Worm (Caenorhabditis elegans): ENCODE results near the gene T22D1.5.

The T22D1.5 gene

ce11 chrIV:6903575-6903974 lies at the start of gene T22D1.5:
TSS of gene T22D1.5 (plus strand) at chrIV:6903950.
- TF ChIP-seq lin-40 (tag; optimal IDR thresholded peaks at IDR 0.05) = no peak
- TF ChIP-seq C17E4.6 (GFP tag; IDR thresholded peaks at IDR 0.05) = 0 out of 2 replicates have a peak, but pooled peaks have one; percentile 39
- no peak for TF ChIP-seq aptf-2 (GFP tag; conservative IDR thresholded peaks at IDR 0.05)
- no peak for TF ChIP-seq F57C9.4 (tag; optimal IDR thresholded peaks at IDR 0.05)
- no peak for TF ChIP-seq F39B2.1 (GFP tag; IDR thresholded peaks at IDR 0.05)
- no peak for TF ChIP-seq cebp-1 (GFP tag; IDR thresholded peaks at IDR 0.05)
- no peak for TF ChIP-seq cebp-1 (tag; optimal IDR thresholded peaks at IDR 0.05)
- TF ChIP-seq F33H1.4 (GFP tag; IDR thresholded peaks at IDR 0.05) = peak; percentile 93
- peak; percentile 86 for TF ChIP-seq D2030.7 (GFP tag; IDR thresholded peaks at IDR 0.05)
- peak; percentile 92 for TF ChIP-seq xnd-1 (tag; optimal IDR thresholded peaks at IDR 0.05)
- TF ChIP-seq madf-10 (tag; optimal IDR thresholded peaks at IDR 0.05) = no peak
- no peak for TF ChIP-seq B0336.3 (GFP tag; IDR thresholded peaks at IDR 0.05)
- TF ChIP-seq hrde-1 (tag; optimal IDR thresholded peaks at IDR 0.05; ENCODE audit: borderline replicate concordance) = no peak
- peak in 1 of 3 experiments; percentile 18 for TF ChIP-seq lin-35 (GFP tag; optimal IDR thresholded peaks at IDR 0.05)
- TF ChIP-seq him-1 (tag; optimal IDR thresholded peaks at IDR 0.05) = peak; percentile 11
- no peak for TF ChIP-seq ekl-4 (GFP tag; IDR thresholded peaks at IDR 0.05)
- no peak for TF ChIP-seq let-526 (GFP tag; IDR thresholded peaks at IDR 0.05)
- peak; percentile 82 for TF ChIP-seq snpc-3.4 (tag; optimal IDR thresholded peaks at IDR 0.05)
- TF ChIP-seq snpc-4 (GFP tag; optimal IDR thresholded peaks at IDR 0.05) = peak; percentile 61
- TF ChIP-seq snpc-4 (tag; optimal IDR thresholded peaks at IDR 0.05) = peak in 3 of 4 experiments; percentile 70 to 83 (median 77)
- TF ChIP-seq madf-6 (GFP tag; IDR thresholded peaks at IDR 0.05) = peak; percentile 97
- TF ChIP-seq F49E8.2 (tag; optimal IDR thresholded peaks at IDR 0.05; ENCODE audit: insufficient read depth) = peak; percentile 9
- TF ChIP-seq somi-1 (GFP tag; optimal IDR thresholded peaks at IDR 0.05) = no peak
- TF ChIP-seq lin-26 (GFP tag; IDR thresholded peaks at IDR 0.05) = no peak
- no peak for TF ChIP-seq K12H6.12 (tag; optimal IDR thresholded peaks at IDR 0.05)
- TF ChIP-seq ZK185.1 (tag; optimal IDR thresholded peaks at IDR 0.05; ENCODE audit: poor library complexity, severe bottlenecking) = no peak
- TF ChIP-seq snpc-1.1 (tag; optimal IDR thresholded peaks at IDR 0.05; ENCODE audit: insufficient read depth) = peak; percentile 50
- no peak for TF ChIP-seq B0019.2 (GFP tag; conservative IDR thresholded peaks at IDR 0.05)
- no peak for TF ChIP-seq pbrm-1 (GFP tag; IDR thresholded peaks at IDR 0.05)
- peak; percentile 57 for TF ChIP-seq dpl-1 (GFP tag; optimal IDR thresholded peaks at IDR 0.05)
- no peak for TF ChIP-seq hlh-12 (tag; optimal IDR thresholded peaks at IDR 0.05)
- no peak for TF ChIP-seq tbx-9 (tag; optimal IDR thresholded peaks at IDR 0.05; ENCODE audit: borderline replicate concordance)
- TF ChIP-seq hsf-1 (GFP tag; IDR thresholded peaks at IDR 0.05) = no peak
- TF ChIP-seq Y56A3A.18 (GFP tag; IDR thresholded peaks at IDR 0.05) = no peak
- TF ChIP-seq snpc-1.3 (tag; optimal IDR thresholded peaks at IDR 0.05; ENCODE audit: insufficient read depth) = no peak
- no peak for TF ChIP-seq athp-1 (tag; optimal IDR thresholded peaks at IDR 0.05)
- no peak for TF ChIP-seq unc-62 (GFP tag; optimal IDR thresholded peaks at IDR 0.05)
- no peak for TF ChIP-seq egl-18 (GFP tag; IDR thresholded peaks at IDR 0.05)
- peak; percentile 94 for TF ChIP-seq efl-1 (GFP tag; optimal IDR thresholded peaks at IDR 0.05)
- no peak for TF ChIP-seq F22D6.2 (tag; optimal IDR thresholded peaks at IDR 0.05)
- peak; percentile 69 for TF ChIP-seq ceh-91 (GFP tag; IDR thresholded peaks at IDR 0.05)
- TF ChIP-seq attf-6 (GFP tag; IDR thresholded peaks at IDR 0.05) = no peak
- TF ChIP-seq sea-2 (GFP tag; IDR thresholded peaks at IDR 0.05) = no peak
- no peak for TF ChIP-seq mes-4 (tag; optimal IDR thresholded peaks at IDR 0.05)
- TF ChIP-seq ztf-3 (GFP tag; optimal IDR thresholded peaks at IDR 0.05) = no peak
- TF ChIP-seq tbp1 (GFP tag; optimal IDR thresholded peaks at IDR 0.05) = no peak
- TF ChIP-seq ztf-26 (tag; optimal IDR thresholded peaks at IDR 0.05) = no peak
- no peak for TF ChIP-seq lir-1 (GFP tag; conservative IDR thresholded peaks at IDR 0.05)
- no peak for TF ChIP-seq nhr-27 (tag; optimal IDR thresholded peaks at IDR 0.05)
